Fruit fly (Drosophila melanogaster) whole organism, embryonic: ENCODE data around the gene Mst89B.

Experiments
- BEAF-32 ChIP-seq: fragments of 200-800 bp; sonication (Bioruptor generic); optimal IDR thresholded peaks from 3 replicates; lab custom pipeline; 2017; ENCODE audit warnings: missing biosample characterization, missing genetic modification characterization, mild to moderate bottlenecking, moderate library complexity, missing genetic modification reagents
- CG10267 ChIP-seq: fragments of 200-800 bp; sonication (Bioruptor generic); optimal IDR thresholded peaks from 2 replicates; lab custom pipeline; 2018; ENCODE audit warnings: missing biosample characterization, mild to moderate bottlenecking, missing genetic modification characterization, moderate library complexity
- CG12299 ChIP-seq: fragments of 200-800 bp; sonication (Bioruptor generic); optimal IDR thresholded peaks from 2 replicates; lab custom pipeline; 2018; ENCODE audit warnings: missing biosample characterization, mild to moderate bottlenecking, missing genetic modification characterization
- CG12391 ChIP-seq: fragments of 200-800 bp; sonication (Bioruptor generic); optimal IDR thresholded peaks from 3 replicates; lab custom pipeline; 2018; ENCODE audit warnings: missing biosample characterization, mild to moderate bottlenecking, missing genetic modification characterization, moderate library complexity
- CG13287 ChIP-seq: fragments of 200-800 bp; sonication (Bioruptor generic); IDR thresholded peaks from 2 replicates; pipeline ENCODE4 v1.3.6; 2022; ENCODE audit warnings: missing biosample characterization, missing genetic modification characterization; ENCODE audit not compliant: partially characterized antibody
- CG13775 ChIP-seq: fragments of 200-800 bp; sonication (Bioruptor generic); optimal IDR thresholded peaks from 3 replicates; lab custom pipeline; 2017; ENCODE audit warnings: missing biosample characterization, mild to moderate bottlenecking, missing genetic modification characterization
- CG17361 ChIP-seq: fragments of 200-800 bp; sonication (Bioruptor generic); IDR thresholded peaks from 3 replicates; pipeline ENCODE4 v1.3.6; 2022; ENCODE audit warnings: missing biosample characterization, missing genetic modification characterization
- CG18599 ChIP-seq: fragments of 200-800 bp; sonication (Bioruptor generic); optimal IDR thresholded peaks from 3 replicates; lab custom pipeline; 2017; ENCODE audit warnings: missing biosample characterization, missing genetic modification characterization, mild to moderate bottlenecking, moderate library complexity, missing genetic modification reagents
- CG7556 ChIP-seq: fragments of 200-800 bp; sonication (Bioruptor generic); optimal IDR thresholded peaks from 2 replicates; lab custom pipeline; 2017; ENCODE audit warnings: missing biosample characterization, mild to moderate bottlenecking, missing genetic modification characterization
- CG7839 ChIP-seq: fragments of 200-800 bp; sonication (Bioruptor generic); optimal IDR thresholded peaks from 3 replicates; lab custom pipeline; 2018; ENCODE audit warnings: missing biosample characterization, mild to moderate bottlenecking, missing genetic modification characterization, moderate library complexity
- CG7963 ChIP-seq: fragments of 200-800 bp; sonication (Bioruptor generic); IDR thresholded peaks from 3 replicates; pipeline ENCODE4 v1.3.6; 2022; ENCODE audit warnings: missing biosample characterization, missing genetic modification characterization; ENCODE audit not compliant: partially characterized antibody
- CG8388 ChIP-seq: fragments of 200-800 bp; sonication (Bioruptor generic); optimal IDR thresholded peaks from 2 replicates; lab custom pipeline; 2019; ENCODE audit warnings: missing biosample characterization, mild to moderate bottlenecking, missing genetic modification characterization, moderate library complexity
- Dek ChIP-seq: fragments of 200-800 bp; sonication (Bioruptor generic); optimal IDR thresholded peaks from 3 replicates; lab custom pipeline; 2019; ENCODE audit warnings: missing biosample characterization, mild to moderate bottlenecking, missing genetic modification characterization, moderate library complexity
- Dp ChIP-seq: fragments of 200-800 bp; sonication (Bioruptor generic); optimal IDR thresholded peaks from 2 replicates; lab custom pipeline; 2018; ENCODE audit warnings: missing biosample characterization, mild to moderate bottlenecking, missing genetic modification characterization, moderate library complexity
- HLH4C ChIP-seq: fragments of 200-800 bp; sonication (Bioruptor generic); IDR thresholded peaks from 3 replicates; pipeline ENCODE4 v1.3.6; 2022; ENCODE audit warnings: missing biosample characterization, missing genetic modification characterization; ENCODE audit not compliant: partially characterized antibody
- Hsf ChIP-seq: fragments of 200-800 bp; sonication (Bioruptor generic); optimal IDR thresholded peaks from 3 replicates; lab custom pipeline; 2016; ENCODE audit warnings: missing biosample characterization, missing genetic modification characterization
- Jarid2 ChIP-seq: fragments of 200-800 bp; sonication (Bioruptor generic); optimal IDR thresholded peaks from 3 replicates; lab custom pipeline; 2017; ENCODE audit warnings: mild to moderate bottlenecking, missing biosample characterization, missing genetic modification reagents, missing genetic modification characterization
- MBD-R2 ChIP-seq: fragments of 200-800 bp; sonication (Bioruptor generic); IDR thresholded peaks from 2 replicates; pipeline ENCODE4 v1.3.6; 2022; ENCODE audit warnings: missing biosample characterization, missing genetic modification characterization
- Mes4 ChIP-seq: fragments of 200-800 bp; sonication (Bioruptor generic); optimal IDR thresholded peaks from 2 replicates; lab custom pipeline; 2016; ENCODE audit warnings: missing biosample characterization, missing genetic modification characterization
- NC2β ChIP-seq: fragments of 200-800 bp; sonication (Bioruptor generic); optimal IDR thresholded peaks from 2 replicates; lab custom pipeline; 2016; ENCODE audit warnings: missing biosample characterization, missing genetic modification characterization
- Nf-YC ChIP-seq: fragments of 200-800 bp; optimal IDR thresholded peaks from 3 replicates; lab custom pipeline; 2019; ENCODE audit warnings: missing biosample characterization, mild to moderate bottlenecking, missing genetic modification characterization, moderate library complexity
- Pdp1 ChIP-seq, 2 experiments: fragments of 200-800 bp; sonication (Bioruptor generic); optimal IDR thresholded peaks; 3 replicates each; lab custom pipeline; 2016; ENCODE audit warnings: missing biosample characterization in 2 of 2, missing genetic modification characterization in 2 of 2, mild to moderate bottlenecking in 1 of 2, moderate library complexity in 1 of 2
- Scr ChIP-seq: fragments of 200-800 bp; sonication (Bioruptor generic); IDR thresholded peaks from 2 replicates; pipeline ENCODE4 v1.3.6; 2022; ENCODE audit warnings: missing biosample characterization, missing genetic modification characterization; ENCODE audit not compliant: partially characterized antibody
- Spps ChIP-seq: fragments of 200-800 bp; sonication (Bioruptor generic); optimal IDR thresholded peaks from 2 replicates; lab custom pipeline; 2018; ENCODE audit warnings: missing biosample characterization, mild to moderate bottlenecking, missing genetic modification characterization
- Sry-δ ChIP-seq: fragments of 200-800 bp; sonication (Bioruptor generic); optimal IDR thresholded peaks from 2 replicates; lab custom pipeline; 2016; ENCODE audit warnings: missing biosample characterization, missing genetic modification characterization
- amos ChIP-seq: fragments of 200-800 bp; sonication (Bioruptor generic); IDR thresholded peaks from 2 replicates; pipeline ENCODE4 v1.3.6; 2022; ENCODE audit warnings: missing biosample characterization, missing genetic modification characterization; ENCODE audit not compliant: partially characterized antibody
- ato ChIP-seq: fragments of 200-800 bp; sonication (Bioruptor generic); IDR thresholded peaks from 2 replicates; pipeline ENCODE4 v1.3.6; 2022; ENCODE audit warnings: missing biosample characterization, missing genetic modification characterization; ENCODE audit not compliant: partially characterized antibody
- dpn ChIP-seq, 2 experiments: fragments of 200-800 bp; sonication (Bioruptor generic); optimal IDR thresholded peaks; 3 replicates each; lab custom pipeline; 2016; ENCODE audit warnings: missing biosample characterization in 2 of 2, missing genetic modification characterization in 2 of 2
- gem ChIP-seq: fragments of 200-800 bp; sonication (Bioruptor generic); optimal IDR thresholded peaks from 2 replicates; lab custom pipeline; 2019; ENCODE audit warnings: missing biosample characterization, mild to moderate bottlenecking, missing genetic modification characterization, moderate library complexity
- gro ChIP-seq: fragments of 200-800 bp; sonication (Bioruptor generic); optimal IDR thresholded peaks from 2 replicates; lab custom pipeline; 2016; ENCODE audit warnings: missing biosample characterization, missing genetic modification characterization
- inv ChIP-seq: fragments of 200-800 bp; sonication (Bioruptor generic); IDR thresholded peaks from 2 replicates; pipeline ENCODE4 v1.3.6; 2022; ENCODE audit warnings: missing biosample characterization, missing genetic modification characterization; ENCODE audit not compliant: partially characterized antibody
- knrl ChIP-seq: fragments of 200-800 bp; sonication (Bioruptor generic); IDR thresholded peaks from 3 replicates; pipeline ENCODE4 v1.3.6; 2022; ENCODE audit warnings: missing biosample characterization, missing genetic modification characterization; ENCODE audit not compliant: partially characterized antibody
- lbe ChIP-seq: fragments of 200-800 bp; sonication (Bioruptor generic); optimal IDR thresholded peaks from 2 replicates; lab custom pipeline; 2016; ENCODE audit warnings: missing biosample characterization, mild to moderate bottlenecking, missing genetic modification characterization
- mam ChIP-seq: fragments of 200-800 bp; sonication (Bioruptor generic); optimal IDR thresholded peaks from 3 replicates; lab custom pipeline; 2016; ENCODE audit warnings: missing biosample characterization, missing genetic modification characterization
- mirr ChIP-seq: fragments of 200-800 bp; sonication (Bioruptor generic); optimal IDR thresholded peaks from 3 replicates; lab custom pipeline; 2018; ENCODE audit warnings: missing biosample characterization, mild to moderate bottlenecking, missing genetic modification characterization
- prd ChIP-seq, 3 experiments: fragments of >200 bp in 2 of 3; fragments of 200-800 bp in 1 of 3; sonication (Bioruptor generic) in 1 of 3; optimal IDR thresholded peaks in 2 of 3; IDR thresholded peaks in 1 of 3; 2 replicates in 2 of 3; 3 replicates in 1 of 3; pipeline versions ENCODE4 v1.3.6 to Lab custom; 2017 to 2022; ENCODE audit warnings: missing biosample characterization in 1 of 3, missing genetic modification characterization in 1 of 3
- pros ChIP-seq: fragments of 200-800 bp; sonication (Bioruptor generic); optimal IDR thresholded peaks from 3 replicates; lab custom pipeline; 2019; ENCODE audit warnings: missing biosample characterization, mild to moderate bottlenecking, missing genetic modification characterization, moderate library complexity
- pzg ChIP-seq: fragments of 200-800 bp; sonication (Bioruptor generic); optimal IDR thresholded peaks from 3 replicates; lab custom pipeline; 2018; ENCODE audit warnings: missing biosample characterization, mild to moderate bottlenecking, missing genetic modification characterization, moderate library complexity
- sna ChIP-seq: fragments of 200-800 bp; sonication (Bioruptor generic); IDR thresholded peaks from 2 replicates; pipeline ENCODE4 v1.3.6; 2022; ENCODE audit warnings: missing biosample characterization, missing genetic modification characterization; ENCODE audit not compliant: partially characterized antibody
- ssp ChIP-seq: fragments of 200-800 bp; sonication (Bioruptor generic); IDR thresholded peaks from 2 replicates; pipeline ENCODE4 v1.3.6; 2022; ENCODE audit warnings: missing biosample characterization, missing genetic modification characterization
- unc-4 ChIP-seq: fragments of 200-800 bp; sonication (Bioruptor generic); IDR thresholded peaks from 2 replicates; pipeline ENCODE4 v1.3.6; 2022; ENCODE audit warnings: missing biosample characterization, missing genetic modification characterization; ENCODE audit not compliant: partially characterized antibody
- zen ChIP-seq: fragments of 200-800 bp; sonication (Bioruptor generic); optimal IDR thresholded peaks from 3 replicates; lab custom pipeline; 2018; ENCODE audit warnings: missing biosample characterization, mild to moderate bottlenecking, missing genetic modification characterization, moderate library complexity

Gene Mst89B

DNA sequence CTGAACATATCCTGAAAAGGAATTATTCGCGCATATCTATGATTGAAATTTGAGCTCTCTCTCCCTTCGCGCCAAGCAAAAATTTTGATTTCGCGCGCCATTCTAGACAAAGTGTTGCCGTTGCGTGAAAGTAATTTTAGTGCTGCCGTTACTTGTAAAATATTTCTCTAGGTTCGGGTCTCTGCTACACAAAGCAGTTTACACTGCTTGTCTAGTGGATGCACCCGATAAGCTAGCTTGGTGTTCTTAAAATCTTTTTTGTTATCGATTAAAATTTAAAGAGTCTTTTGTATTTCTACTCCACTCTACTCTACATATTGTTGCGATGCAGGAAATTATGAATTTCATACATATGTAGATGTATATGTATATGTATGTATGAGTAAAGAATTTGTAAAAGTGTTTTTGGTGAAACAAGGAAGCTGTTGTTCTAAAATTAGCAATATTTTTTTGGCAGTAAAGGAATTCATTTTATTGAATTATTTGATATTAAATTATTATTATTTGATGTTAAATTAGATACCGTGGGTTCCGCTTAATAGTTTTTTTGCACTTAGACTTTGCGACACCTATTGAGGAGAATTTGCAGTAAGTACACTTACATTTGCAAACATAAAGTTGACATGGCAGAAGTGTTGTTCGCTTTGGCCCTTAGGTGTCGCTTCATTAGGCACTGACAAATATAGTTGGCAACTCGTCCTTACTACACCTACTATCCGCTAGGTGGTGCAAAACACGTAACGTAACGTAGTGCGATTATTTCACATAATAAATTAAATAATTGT lies 6.2 kb upstream of the Mst89B start (continued):
- TF ChIP-seq gem (tag; lab: Kevin White, UChicago) (no peak), ssp (GFP tag; lab: Robert Waterston, UW) (peak; percentile 46), CG7963 (no peak), Jarid2 (no peak)

DNA sequence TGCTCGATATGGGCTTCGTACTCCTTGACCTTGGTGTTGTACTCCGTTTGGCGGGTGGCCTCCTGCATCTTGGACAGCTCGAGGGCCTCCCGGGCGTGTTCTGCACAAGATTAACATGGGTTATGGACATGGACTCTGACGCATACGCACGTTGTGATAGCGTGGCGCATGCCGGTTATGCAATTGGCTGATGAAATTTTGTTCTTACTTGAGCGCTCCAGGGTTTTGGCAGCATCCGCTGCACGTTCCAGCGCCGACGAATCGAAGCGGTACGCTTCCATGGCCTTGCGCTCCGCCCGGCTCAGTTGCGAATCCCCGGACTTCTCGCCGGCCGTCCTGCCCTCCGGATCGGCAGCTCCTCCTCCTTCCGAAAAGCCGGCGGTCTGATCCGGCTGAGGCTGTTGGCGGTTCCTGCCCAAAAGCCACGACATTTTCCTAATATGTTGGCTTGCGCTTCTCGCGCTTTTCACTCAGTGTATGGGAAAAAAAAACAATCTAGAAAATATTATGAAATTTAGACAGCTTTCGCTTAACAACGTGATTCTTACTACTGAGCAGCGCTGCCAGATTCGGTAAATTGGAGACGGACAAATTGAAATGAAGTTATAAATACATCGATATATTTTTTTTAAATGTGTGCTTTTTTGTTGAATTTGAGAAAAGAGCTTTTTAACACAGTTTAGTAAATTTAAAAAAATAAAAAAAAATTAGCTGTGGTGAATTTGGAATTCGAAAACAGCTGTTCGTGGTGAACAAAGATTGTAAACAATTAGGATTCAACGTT lies 3.1 kb upstream of the Mst89B start, which contains the start of the genes bor and asun:
bor (minus strand) TSS at position 594 of the 784 bp plus-strand sequence.
asun (plus strand) TSS at position 750 of the 784 bp plus-strand sequence.
- TF ChIP-seq CG18599 (GFP tag; lab: Kevin White, UChicago) (no peak), lbe (GFP tag; lab: Kevin White, UChicago) (peak; percentile 79), CG12299 (tag; lab: Kevin White, UChicago) (no peak), ato (GFP tag; lab: Robert Waterston, UW) (peak; percentile 10; the same call in 1 of the 2 replicates), CG13287 (peak; percentile 89), MBD-R2 (GFP tag; lab: Robert Waterston, UW) (0 out of 2 replicates have a peak, but pooled peaks have one; percentile 55), Sry-δ (GFP tag; lab: Kevin White, UChicago) (peak; percentile 84), Nf-YC (tag; lab: Kevin White, UChicago) (peak; percentile 53), CG17361 (GFP tag; lab: Robert Waterston, UW) (peak; percentile 31; the same call in 1 of the 3 replicates), knrl (GFP tag; lab: Robert Waterston, UW) (peak; percentile 73), amos (peak; percentile 83; the same call in 1 of the 2 replicates), CG7556 (GFP tag; lab: Kevin White, UChicago) (peak; percentile 40), prd (optimal IDR thresholded peaks at IDR 0.05; lab: Kevin White, UChicago) (no peak), prd (GFP tag; IDR thresholded peaks at IDR 0.05; lab: Robert Waterston, UW) (peak; percentile 41; the same call in 1 of the 3 replicates), Dp (peak; percentile 70), pzg (GFP tag; lab: Kevin White, UChicago) (peak; percentile 66), unc-4 (GFP tag; lab: Robert Waterston, UW) (peak; percentile 89), dpn (GFP tag; optimal IDR thresholded peaks at IDR 0.05; lab: Kevin White, UChicago) (peak; percentile 20 to 31), sna (GFP tag; lab: Robert Waterston, UW) (peak; percentile 64), CG10267 (tag; lab: Kevin White, UChicago) (peak; percentile 47), CG8388 (GFP tag; lab: Kevin White, UChicago) (no peak), mam (GFP tag; lab: Kevin White, UChicago) (peak; percentile 15), NC2β (GFP tag; lab: Kevin White, UChicago) (peak; percentile 3), inv (GFP tag; lab: Robert Waterston, UW) (peak; percentile 60; the same call in 1 of the 2 replicates), gro (GFP tag; lab: Kevin White, UChicago) (peak; percentile 57), Mes4 (GFP tag; lab: Kevin White, UChicago) (peak; percentile 12), Dek (tag; lab: Kevin White, UChicago) (peak; percentile 7), HLH4C (peak; percentile 42; the same call in 1 of the 3 replicates), zen (no peak), Scr (GFP tag; lab: Robert Waterston, UW) (peak; percentile 74), Spps (tag; lab: Kevin White, UChicago) (peak; percentile 12), CG12391 (tag; lab: Kevin White, UChicago) (peak; percentile 49), BEAF-32 (peak; percentile 81), mirr (GFP tag; lab: Kevin White, UChicago) (no peak), CG7839 (tag; lab: Kevin White, UChicago) (no peak), pros (GFP tag; lab: Kevin White, UChicago) (no peak), CG13775 (GFP tag; lab: Kevin White, UChicago) (no peak), Hsf (peak; percentile 13), Pdp1 (GFP tag; optimal IDR thresholded peaks at IDR 0.05; lab: Kevin White, UChicago) (peak in 1 of 2 experiments; percentile 96)
